Worm (Caenorhabditis elegans): ENCODE results near the gene nhr-119.

- TF ChIP-seq pha-4 (tag; optimal IDR thresholded peaks at IDR 0.05) (no peak), ceh-31 (tag; optimal IDR thresholded peaks at IDR 0.05) (no peak), fkh-10 (GFP tag; optimal IDR thresholded peaks at IDR 0.05) (no peak), fax-1 (tag; optimal IDR thresholded peaks at IDR 0.05) (no peak), pqm-1 (tag; optimal IDR thresholded peaks at IDR 0.05) (no peak), rnt-1 (tag; optimal IDR thresholded peaks at IDR 0.05) (no peak), ets-4 (tag; optimal IDR thresholded peaks at IDR 0.05) (no peak), ama-1 (optimal IDR thresholded peaks at IDR 0.05) (no peak), ttx-3 (tag; optimal IDR thresholded peaks at IDR 0.05) (no peak), hlh-15 (tag; optimal IDR thresholded peaks at IDR 0.05) (no peak)
These were observed 3.8 kb upstream of the nhr-119 start for ce11 chrII:2804245-2804644.

Measured in whole organism, late embryonic.